Worm (Caenorhabditis elegans) whole organism, late embryonic: Measurements from ENCODE around the gene Y39E4B.6.

Experiments used
- ceh-2 ChIP-seq: sonication (generic microtip); optimal IDR thresholded peaks from 2 replicates; lab custom pipeline; 2016; ENCODE audit warnings: missing genotype, missing genetic modification characterization, missing compliant biosample characterization
- ceh-31 ChIP-seq: sonication (generic microtip); optimal IDR thresholded peaks from 2 replicates; lab custom pipeline; 2016; ENCODE audit warnings: missing genetic modification characterization, missing compliant biosample characterization
- fax-1 ChIP-seq: sonication (generic microtip); optimal IDR thresholded peaks from 2 replicates; lab custom pipeline; 2016; ENCODE audit warnings: missing genotype, missing genetic modification characterization, missing compliant biosample characterization
- hlh-13 ChIP-seq: fragments of 200-800 bp; sonication (Bioruptor generic); optimal IDR thresholded peaks from 2 replicates; lab custom pipeline; 2018; ENCODE audit warnings: mild to moderate bottlenecking, missing genetic modification characterization, missing compliant biosample characterization
- ref-2 ChIP-seq: sonication (generic microtip); optimal IDR thresholded peaks from 2 replicates; lab custom pipeline; 2016; ENCODE audit warnings: missing genetic modification characterization, missing compliant biosample characterization
- sdc-2 ChIP-seq: sonication (generic microtip); optimal IDR thresholded peaks from 2 replicates; lab custom pipeline; 2016; ENCODE audit warnings: missing genotype, missing genetic modification characterization, missing compliant biosample characterization

- TF ChIP-seq ceh-31 (tag; lab: Kevin White, UChicago) = no peak
- TF ChIP-seq ceh-2 (tag; lab: Kevin White, UChicago) = no peak
- no peak for TF ChIP-seq sdc-2 (tag; lab: Kevin White, UChicago)
- TF ChIP-seq ref-2 (tag; lab: Kevin White, UChicago) = no peak
- TF ChIP-seq fax-1 (tag; lab: Kevin White, UChicago) = no peak
- no peak for TF ChIP-seq hlh-13 (GFP tag; lab: Kevin White, UChicago)
Measured at ce11 chrIII:13065694-13066093, 4.9 kb upstream of the Y39E4B.6 start.
